Fruit fly (Drosophila melanogaster) whole organism, embryonic: ENCODE results near the gene Charon.

ENCODE experiments used
- Atf3 ChIP-seq: fragments of 200-800 bp; sonication (Bioruptor generic); optimal IDR thresholded peaks from 3 replicates; lab custom pipeline; 2016; ENCODE audit warnings: missing biosample characterization, missing genetic modification characterization
- Bdp1 ChIP-seq: fragments of 200-800 bp; sonication (Bioruptor generic); optimal IDR thresholded peaks from 3 replicates; lab custom pipeline; 2016; ENCODE audit warnings: missing biosample characterization, missing genetic modification characterization
- CG10543 ChIP-seq: fragments of 200-800 bp; sonication (Bioruptor generic); optimal IDR thresholded peaks from 3 replicates; lab custom pipeline; 2017; ENCODE audit warnings: missing biosample characterization, mild to moderate bottlenecking, missing genetic modification characterization, moderate library complexity
- CG10654 ChIP-seq: fragments of 200-800 bp; sonication (Bioruptor generic); optimal IDR thresholded peaks from 2 replicates; lab custom pipeline; 2016; ENCODE audit warnings: missing biosample characterization, missing genetic modification characterization
- CG10979 ChIP-seq: fragments of 200-800 bp; sonication (Bioruptor generic); optimal IDR thresholded peaks from 2 replicates; lab custom pipeline; 2018; ENCODE audit warnings: missing biosample characterization, mild to moderate bottlenecking, missing genetic modification characterization, moderate library complexity
- CG12391 ChIP-seq: fragments of 200-800 bp; sonication (Bioruptor generic); optimal IDR thresholded peaks from 3 replicates; lab custom pipeline; 2018; ENCODE audit warnings: missing biosample characterization, mild to moderate bottlenecking, missing genetic modification characterization, moderate library complexity
- CG13287 ChIP-seq: fragments of 200-800 bp; sonication (Bioruptor generic); IDR thresholded peaks from 2 replicates; pipeline ENCODE4 v1.3.6; 2022; ENCODE audit warnings: missing biosample characterization, missing genetic modification characterization; ENCODE audit not compliant: partially characterized antibody
- CG14050 ChIP-seq: fragments of 200-800 bp; sonication (Bioruptor generic); IDR thresholded peaks from 3 replicates; pipeline ENCODE4 v1.3.6; 2022; ENCODE audit warnings: missing biosample characterization, missing genetic modification characterization
- CG1792 ChIP-seq: fragments of 200-800 bp; sonication (Bioruptor generic); optimal IDR thresholded peaks from 2 replicates; lab custom pipeline; 2016; ENCODE audit warnings: missing biosample characterization, missing genetic modification characterization
- CG1832 ChIP-seq: fragments of 200-800 bp; sonication (Bioruptor generic); optimal IDR thresholded peaks from 2 replicates; lab custom pipeline; 2017; ENCODE audit warnings: missing biosample characterization, mild to moderate bottlenecking, missing genetic modification characterization, inconsistent platforms
- CG31388 ChIP-seq: fragments of 200-800 bp; sonication (Bioruptor generic); optimal IDR thresholded peaks from 2 replicates; lab custom pipeline; 2016; ENCODE audit warnings: missing biosample characterization, missing genetic modification characterization
- CG34224 ChIP-seq: fragments of 200-800 bp; sonication (Bioruptor generic); IDR thresholded peaks from 3 replicates; pipeline ENCODE4 v1.3.6; 2022; ENCODE audit warnings: missing biosample characterization, missing genetic modification characterization; ENCODE audit not compliant: partially characterized antibody
- CG34422 ChIP-seq: fragments of 200-800 bp; sonication (Bioruptor generic); IDR thresholded peaks from 3 replicates; pipeline ENCODE4 v1.3.6; 2022; ENCODE audit warnings: missing biosample characterization, missing genetic modification characterization
- CG3838 ChIP-seq: fragments of 200-800 bp; sonication (Bioruptor generic); optimal IDR thresholded peaks from 3 replicates; lab custom pipeline; 2016; ENCODE audit warnings: missing biosample characterization, missing genetic modification characterization
- CG4707 ChIP-seq: fragments of 200-800 bp; sonication (Bioruptor generic); optimal IDR thresholded peaks from 2 replicates; lab custom pipeline; 2018; ENCODE audit warnings: missing biosample characterization, mild to moderate bottlenecking, missing genetic modification characterization, moderate library complexity
- CG6854 ChIP-seq: fragments of 200-800 bp; sonication (Bioruptor generic); optimal IDR thresholded peaks from 3 replicates; lab custom pipeline; 2017; ENCODE audit warnings: missing biosample characterization, mild to moderate bottlenecking, missing genetic modification characterization
- CG7271 ChIP-seq: fragments of 200-800 bp; sonication (Bioruptor generic); optimal IDR thresholded peaks from 2 replicates; lab custom pipeline; 2018; ENCODE audit warnings: missing biosample characterization, mild to moderate bottlenecking, missing genetic modification characterization, moderate library complexity
- CG7556 ChIP-seq: fragments of 200-800 bp; sonication (Bioruptor generic); optimal IDR thresholded peaks from 2 replicates; lab custom pipeline; 2017; ENCODE audit warnings: missing biosample characterization, mild to moderate bottlenecking, missing genetic modification characterization
- CG7786 ChIP-seq: fragments of 200-800 bp; sonication (Bioruptor generic); optimal IDR thresholded peaks from 2 replicates; lab custom pipeline; 2016; ENCODE audit warnings: missing biosample characterization, missing genetic modification characterization
- CG8478 ChIP-seq: fragments of >200 bp; optimal IDR thresholded peaks from 2 replicates; lab custom pipeline; 2018
- Chrac-16 ChIP-seq: fragments of 200-800 bp; sonication (Bioruptor generic); optimal IDR thresholded peaks from 3 replicates; lab custom pipeline; 2016; ENCODE audit warnings: missing biosample characterization, missing genetic modification characterization
- E2f1 ChIP-seq: fragments of 200-800 bp; sonication (Bioruptor generic); IDR thresholded peaks from 2 replicates; pipeline ENCODE4 v1.3.6; 2022; ENCODE audit warnings: missing biosample characterization, missing genetic modification characterization
- Max ChIP-seq: fragments of 200-800 bp; sonication (Bioruptor generic); optimal IDR thresholded peaks from 2 replicates; lab custom pipeline; 2016; ENCODE audit warnings: missing biosample characterization, mild to moderate bottlenecking, missing genetic modification characterization
- NfI ChIP-seq: fragments of 200-800 bp; sonication (Bioruptor generic); optimal IDR thresholded peaks from 3 replicates; lab custom pipeline; 2018; ENCODE audit warnings: missing biosample characterization, mild to moderate bottlenecking, missing genetic modification characterization, moderate library complexity
- Ptx1 ChIP-seq: fragments of 200-800 bp; sonication (Bioruptor generic); IDR thresholded peaks from 2 replicates; pipeline ENCODE4 v1.3.6; 2022; ENCODE audit warnings: missing biosample characterization, missing genetic modification characterization
- Side ChIP-seq: fragments of 200-800 bp; sonication (Bioruptor generic); optimal IDR thresholded peaks from 2 replicates; lab custom pipeline; 2016; ENCODE audit warnings: missing biosample characterization, missing genetic modification characterization
- Taf1 ChIP-seq: fragments of 200-800 bp; sonication (Bioruptor generic); IDR thresholded peaks from 2 replicates; pipeline ENCODE4 v1.3.6; 2022; ENCODE audit warnings: missing biosample characterization, missing genetic modification characterization
- Tbp ChIP-seq: fragments of >200 bp; optimal IDR thresholded peaks from 2 replicates; lab custom pipeline; 2018; ENCODE audit warnings: missing biosample characterization, missing genetic modification characterization
- ara ChIP-seq: fragments of 200-800 bp; sonication (Bioruptor generic); IDR thresholded peaks from 2 replicates; pipeline ENCODE4 v1.3.6; 2022; ENCODE audit warnings: missing biosample characterization, missing genetic modification characterization
- bbx ChIP-seq: fragments of 200-800 bp; sonication (Bioruptor generic); IDR thresholded peaks from 2 replicates; pipeline ENCODE4 v1.3.6; 2022; ENCODE audit warnings: missing biosample characterization, missing genetic modification characterization; ENCODE audit not compliant: partially characterized antibody
- bigmax ChIP-seq: fragments of 200-800 bp; sonication (Bioruptor generic); optimal IDR thresholded peaks from 2 replicates; lab custom pipeline; 2018; ENCODE audit warnings: missing biosample characterization, mild to moderate bottlenecking, missing genetic modification characterization
- chn ChIP-seq: fragments of 200-800 bp; sonication (Bioruptor generic); optimal IDR thresholded peaks from 2 replicates; lab custom pipeline; 2016; ENCODE audit warnings: missing biosample characterization, missing genetic modification characterization
- ci ChIP-seq: fragments of 200-800 bp; sonication (Bioruptor generic); IDR thresholded peaks from 3 replicates; pipeline ENCODE4 v1.3.6; 2022; ENCODE audit warnings: missing biosample characterization, missing genetic modification characterization
- crol ChIP-seq: fragments of 200-800 bp; sonication (Bioruptor generic); IDR thresholded peaks from 2 replicates; pipeline ENCODE4 v1.3.6; 2022; ENCODE audit warnings: missing biosample characterization, missing genetic modification characterization
- fd3F ChIP-seq: fragments of 200-800 bp; sonication (Bioruptor generic); optimal IDR thresholded peaks from 2 replicates; lab custom pipeline; 2018; ENCODE audit warnings: missing biosample characterization, mild to moderate bottlenecking, missing genetic modification characterization, moderate library complexity
- grn ChIP-seq: fragments of 200-800 bp; sonication (Bioruptor generic); optimal IDR thresholded peaks from 3 replicates; lab custom pipeline; 2017; ENCODE audit warnings: missing biosample characterization, missing genetic modification characterization
- gro ChIP-seq: fragments of 200-800 bp; sonication (Bioruptor generic); optimal IDR thresholded peaks from 2 replicates; lab custom pipeline; 2016; ENCODE audit warnings: missing biosample characterization, missing genetic modification characterization
- gt ChIP-seq: fragments of 200-800 bp; sonication (Bioruptor generic); IDR thresholded peaks from 2 replicates; pipeline ENCODE4 v1.3.6; 2022; ENCODE audit warnings: missing biosample characterization, missing genetic modification characterization
- lbe ChIP-seq: fragments of 200-800 bp; sonication (Bioruptor generic); optimal IDR thresholded peaks from 2 replicates; lab custom pipeline; 2016; ENCODE audit warnings: missing biosample characterization, mild to moderate bottlenecking, missing genetic modification characterization
- lilli ChIP-seq: fragments of 200-800 bp; sonication (Bioruptor generic); optimal IDR thresholded peaks from 3 replicates; lab custom pipeline; 2016; ENCODE audit warnings: missing biosample characterization, missing genetic modification characterization
- lmd ChIP-seq: fragments of 200-800 bp; sonication (Bioruptor generic); IDR thresholded peaks from 2 replicates; pipeline ENCODE4 v1.3.6; 2022; ENCODE audit warnings: missing biosample characterization, missing genetic modification characterization
- mld ChIP-seq: fragments of 200-800 bp; sonication (Bioruptor generic); IDR thresholded peaks from 3 replicates; pipeline ENCODE4 v1.3.6; 2022; ENCODE audit warnings: missing biosample characterization, missing genetic modification characterization; ENCODE audit not compliant: partially characterized antibody
- otp ChIP-seq: fragments of 200-800 bp; sonication (Bioruptor generic); IDR thresholded peaks from 3 replicates; pipeline ENCODE4, ENCODE4 v1.3.6; 2022; ENCODE audit warnings: missing biosample characterization, missing genetic modification characterization
- pho ChIP-seq: fragments of 200-800 bp; sonication (Bioruptor generic); optimal IDR thresholded peaks from 2 replicates; lab custom pipeline; 2016; ENCODE audit warnings: missing biosample characterization, missing genetic modification characterization
- rib ChIP-seq: fragments of 200-800 bp; sonication (Bioruptor generic); IDR thresholded peaks from 2 replicates; pipeline ENCODE4 v1.3.6; 2022; ENCODE audit warnings: missing biosample characterization, missing genetic modification characterization
- run ChIP-seq: fragments of 200-800 bp; sonication (Bioruptor generic); optimal IDR thresholded peaks from 3 replicates; lab custom pipeline; 2018; ENCODE audit warnings: missing biosample characterization, mild to moderate bottlenecking, missing genetic modification characterization
- shn ChIP-seq: fragments of 200-800 bp; sonication (Bioruptor generic); optimal IDR thresholded peaks from 3 replicates; lab custom pipeline; 2016; ENCODE audit warnings: missing biosample characterization, missing genetic modification characterization
- so ChIP-seq: fragments of 200-800 bp; sonication (Bioruptor generic); IDR thresholded peaks from 3 replicates; pipeline ENCODE4 v1.3.6; 2022; ENCODE audit warnings: missing biosample characterization, missing genetic modification characterization
- tio ChIP-seq: fragments of 200-800 bp; sonication (Bioruptor generic); optimal IDR thresholded peaks from 2 replicates; lab custom pipeline; 2017; ENCODE audit warnings: missing biosample characterization, missing genetic modification characterization, inconsistent platforms
- trh ChIP-seq: fragments of 200-800 bp; sonication (Bioruptor generic); optimal IDR thresholded peaks from 2 replicates; lab custom pipeline; 2016; ENCODE audit warnings: missing biosample characterization, missing genetic modification characterization
- yki ChIP-seq: fragments of >200 bp; optimal IDR thresholded peaks from 3 replicates; lab custom pipeline; 2018

Gene Charon

DNA sequence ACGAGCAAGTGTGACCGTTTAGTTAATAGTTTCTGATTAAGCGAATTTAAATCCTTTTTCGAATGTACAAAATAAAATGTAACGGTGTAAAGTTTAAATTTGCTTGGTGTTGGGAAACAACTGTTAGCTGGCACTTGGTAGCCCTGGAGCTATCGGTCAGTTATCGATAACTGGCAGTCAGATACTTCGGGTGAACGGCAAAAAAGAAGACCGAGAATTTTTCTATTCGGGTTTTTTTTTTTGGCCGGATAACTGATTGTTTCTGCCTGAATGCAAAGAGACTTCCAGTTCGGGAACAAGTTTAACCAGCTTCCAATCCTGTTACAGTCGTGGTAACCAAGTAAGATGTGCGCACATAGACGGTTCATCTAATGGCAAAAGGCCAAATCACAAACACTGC lies 4.9 kb upstream of the Charon start, which contains the start of gene CG4896 (continued):
- TF ChIP-seq run (no peak), CG7271 (tag; lab: Kevin White, UChicago) (no peak), tio (GFP tag; lab: Kevin White, UChicago) (no peak), ara (GFP tag; lab: Robert Waterston, UW) (no peak), pho (GFP tag; lab: Kevin White, UChicago) (peak; percentile 18), CG34422 (no peak), Atf3 (GFP tag; lab: Kevin White, UChicago) (no peak), CG10543 (GFP tag; lab: Kevin White, UChicago) (no peak), mld (GFP tag; lab: Robert Waterston, UW) (no peak), bigmax (GFP tag; lab: Kevin White, UChicago) (no peak), so (GFP tag; lab: Robert Waterston, UW) (no peak), bbx (GFP tag; lab: Robert Waterston, UW) (peak; percentile 82), CG14050 (no peak), CG31388 (no peak), Chrac-16 (GFP tag; lab: Kevin White, UChicago) (no peak), CG34224 (GFP tag; lab: Robert Waterston, UW) (peak; percentile 71), crol (GFP tag; lab: Robert Waterston, UW) (no peak)

dm6 chr2L:1169867-1170415 lies 2.7 kb downstream of the Charon start, which contains the start of the genes CG31922 and Plap:
Gene CG31922 (plus strand): TSS chr2L:1170181.
Gene Plap (minus strand): TSS chr2L:1170365.
- TF ChIP-seq lbe (GFP tag; lab: Kevin White, UChicago) (peak; percentile 71), Side (GFP tag; lab: Kevin White, UChicago) (peak; percentile 58), CG10979 (tag; lab: Kevin White, UChicago) (peak; percentile 54), CG4707 (GFP tag; lab: Kevin White, UChicago) (no peak), CG1792 (GFP tag; lab: Kevin White, UChicago) (peak; percentile 39), CG3838 (GFP tag; lab: Kevin White, UChicago) (no peak), gt (GFP tag; lab: Robert Waterston, UW) (no peak), grn (GFP tag; lab: Kevin White, UChicago) (no peak), E2f1 (GFP tag; lab: Robert Waterston, UW) (no peak), CG10654 (GFP tag; lab: Kevin White, UChicago) (peak; percentile 50), CG13287 (GFP tag; lab: Robert Waterston, UW) (peak; percentile 95), CG12391 (tag; lab: Kevin White, UChicago) (peak; percentile 82), run (no peak), ci (GFP tag; lab: Robert Waterston, UW) (no peak), CG7556 (GFP tag; lab: Kevin White, UChicago) (peak; percentile 48), CG7786 (peak; percentile 67), Ptx1 (GFP tag; lab: Robert Waterston, UW) (peak; percentile 61; the same call in 1 of the 2 replicates), trh (GFP tag; lab: Kevin White, UChicago) (no peak), chn (GFP tag; lab: Kevin White, UChicago) (peak; percentile 72), CG6854 (GFP tag; lab: Kevin White, UChicago) (no peak), rib (peak; percentile 84), lmd (GFP tag; lab: Robert Waterston, UW) (peak; percentile 43; the same call in 1 of the 2 replicates), gro (peak; percentile 31), yki (no peak), lilli (GFP tag; lab: Kevin White, UChicago) (peak; percentile 87), shn (GFP tag; lab: Kevin White, UChicago) (peak; percentile 59), CG8478 (lab: Kevin White, UChicago) (no peak), Bdp1 (GFP tag; lab: Kevin White, UChicago) (peak; percentile 64), CG34422 (no peak), otp (GFP tag; lab: Robert Waterston, UW) (no peak), Taf1 (GFP tag; lab: Robert Waterston, UW) (peak; percentile 39; the same call in 1 of the 2 replicates), CG1832 (GFP tag; lab: Kevin White, UChicago) (no peak), fd3F (GFP tag; lab: Kevin White, UChicago) (peak; percentile 57), NfI (GFP tag; lab: Kevin White, UChicago) (peak; percentile 75), Max (GFP tag; lab: Kevin White, UChicago) (peak; percentile 76), Tbp (GFP tag; lab: Kevin White, UChicago) (no peak)
